Fruit fly (Drosophila melanogaster) whole organism, embryonic: ENCODE measurements around the gene Ca-Ma2d.
A peak's percentile ranks its signal among the peaks of the same experiment; 100 is the strongest.

Source experiments
- Aef1 ChIP-seq: fragments of 200-800 bp; sonication (Bioruptor generic); IDR thresholded peaks from 3 replicates; pipeline ENCODE4 v1.3.6; 2022; ENCODE audit warnings: missing biosample characterization, missing genetic modification characterization
- B-H1 ChIP-seq: fragments of 200-800 bp; sonication (Bioruptor generic); IDR thresholded peaks from 3 replicates; pipeline ENCODE4 v1.3.6; 2022; ENCODE audit warnings: missing biosample characterization, missing genetic modification characterization
- BtbVII ChIP-seq: fragments of 200-800 bp; sonication (Bioruptor generic); optimal IDR thresholded peaks from 3 replicates; lab custom pipeline; 2017; ENCODE audit warnings: missing biosample characterization, mild to moderate bottlenecking, missing genetic modification characterization
- C15 ChIP-seq: fragments of 200-800 bp; sonication (Bioruptor generic); IDR thresholded peaks from 3 replicates; pipeline ENCODE4 v1.3.6; 2022; ENCODE audit warnings: missing biosample characterization, missing genetic modification characterization
- CG10147 ChIP-seq: fragments of 200-800 bp; sonication (Bioruptor generic); optimal IDR thresholded peaks from 2 replicates; lab custom pipeline; 2019; ENCODE audit warnings: missing biosample characterization, mild to moderate bottlenecking, missing genetic modification characterization, moderate library complexity
- CG10274 ChIP-seq: fragments of 200-800 bp; sonication (Bioruptor generic); optimal IDR thresholded peaks from 3 replicates; lab custom pipeline; 2017; ENCODE audit warnings: missing biosample characterization, mild to moderate bottlenecking, missing genetic modification characterization
- CG10366 ChIP-seq: fragments of 200-800 bp; sonication (Bioruptor generic); IDR thresholded peaks from 2 replicates; pipeline ENCODE4 v1.3.6; 2022; ENCODE audit warnings: missing biosample characterization, missing genetic modification characterization
- CG11247 ChIP-seq: fragments of 200-800 bp; sonication (Bioruptor generic); IDR thresholded peaks from 2 replicates; pipeline ENCODE4 v1.3.6; 2022; ENCODE audit warnings: missing biosample characterization, missing genetic modification characterization
- CG11695 ChIP-seq: fragments of 200-800 bp; sonication (Bioruptor generic); IDR thresholded peaks from 3 replicates; pipeline ENCODE4 v1.3.6; 2022; ENCODE audit warnings: missing biosample characterization, missing genetic modification characterization
- CG1233 ChIP-seq: fragments of 200-800 bp; sonication (Bioruptor generic); optimal IDR thresholded peaks from 4 replicates; lab custom pipeline; 2018; ENCODE audit warnings: missing biosample characterization, mild to moderate bottlenecking, missing genetic modification characterization
- CG12769 ChIP-seq: fragments of 200-800 bp; sonication (Bioruptor generic); optimal IDR thresholded peaks from 2 replicates; lab custom pipeline; 2019; ENCODE audit warnings: missing biosample characterization, mild to moderate bottlenecking, missing genetic modification characterization, moderate library complexity
- CG14014 ChIP-seq: fragments of 200-800 bp; sonication (Bioruptor generic); IDR thresholded peaks from 2 replicates; pipeline ENCODE4 v1.3.6; 2022; ENCODE audit warnings: missing biosample characterization, missing genetic modification characterization
- CG14441 ChIP-seq: fragments of 200-800 bp; sonication (Bioruptor generic); IDR thresholded peaks from 2 replicates; pipeline ENCODE4 v1.3.6; 2022; ENCODE audit warnings: missing biosample characterization, missing genetic modification characterization
- CG17328 ChIP-seq: fragments of 200-800 bp; sonication (Bioruptor generic); IDR thresholded peaks from 2 replicates; pipeline ENCODE4 v1.3.6; 2022; ENCODE audit warnings: missing biosample characterization, missing genetic modification characterization
- CG17361 ChIP-seq: fragments of 200-800 bp; sonication (Bioruptor generic); IDR thresholded peaks from 3 replicates; pipeline ENCODE4 v1.3.6; 2022; ENCODE audit warnings: missing biosample characterization, missing genetic modification characterization
- CG18764 ChIP-seq: fragments of 200-800 bp; sonication (Bioruptor generic); optimal IDR thresholded peaks from 3 replicates; lab custom pipeline; 2016; ENCODE audit warnings: missing biosample characterization, missing genetic modification characterization
- CG2889 ChIP-seq: fragments of 200-800 bp; sonication (Bioruptor generic); IDR thresholded peaks from 3 replicates; pipeline ENCODE4 v1.3.6; 2022; ENCODE audit warnings: missing biosample characterization, missing genetic modification characterization
- CG32772 ChIP-seq: fragments of 200-800 bp; sonication (Bioruptor generic); IDR thresholded peaks from 2 replicates; pipeline ENCODE4 v1.3.6; 2022; ENCODE audit warnings: missing biosample characterization, missing genetic modification characterization
- CG33213 ChIP-seq: fragments of 200-800 bp; sonication (Bioruptor generic); optimal IDR thresholded peaks from 3 replicates; lab custom pipeline; 2016; ENCODE audit warnings: missing biosample characterization, missing genetic modification characterization
- CG33557 ChIP-seq: fragments of 200-800 bp; sonication (Bioruptor generic); optimal IDR thresholded peaks from 2 replicates; lab custom pipeline; 2019; ENCODE audit warnings: missing biosample characterization, mild to moderate bottlenecking, missing genetic modification characterization, moderate library complexity
- CG3726 ChIP-seq: fragments of 200-800 bp; sonication (Bioruptor generic); IDR thresholded peaks from 3 replicates; pipeline ENCODE4, ENCODE4 v1.3.6; 2022; ENCODE audit warnings: missing biosample characterization, missing genetic modification characterization
- CG3838 ChIP-seq: fragments of 200-800 bp; sonication (Bioruptor generic); optimal IDR thresholded peaks from 3 replicates; lab custom pipeline; 2016; ENCODE audit warnings: missing biosample characterization, missing genetic modification characterization
- CG4617 ChIP-seq: fragments of 200-800 bp; sonication (Bioruptor generic); optimal IDR thresholded peaks from 3 replicates; lab custom pipeline; 2016; ENCODE audit warnings: missing biosample characterization, missing genetic modification characterization, borderline replicate concordance
- Fer3 ChIP-seq: fragments of 200-800 bp; sonication (Bioruptor generic); optimal IDR thresholded peaks from 2 replicates; lab custom pipeline; 2018; ENCODE audit warnings: missing biosample characterization, mild to moderate bottlenecking, missing genetic modification characterization, moderate library complexity
- MESR4 ChIP-seq: fragments of 200-800 bp; sonication (Bioruptor generic); optimal IDR thresholded peaks from 2 replicates; lab custom pipeline; 2018; ENCODE audit warnings: missing biosample characterization, mild to moderate bottlenecking, missing genetic modification characterization, moderate library complexity
- Med ChIP-seq: fragments of 200-800 bp; sonication (Bioruptor generic); peaks from one replicate; lab custom pipeline; 2016; ENCODE audit warnings: missing biosample characterization, missing genetic modification characterization, mild to moderate bottlenecking, inconsistent platforms, moderate library complexity
- Mes4 ChIP-seq: fragments of 200-800 bp; sonication (Bioruptor generic); optimal IDR thresholded peaks from 2 replicates; lab custom pipeline; 2016; ENCODE audit warnings: missing biosample characterization, missing genetic modification characterization
- Nf-YB ChIP-seq: fragments of 200-800 bp; sonication (Bioruptor generic); optimal IDR thresholded peaks from 3 replicates; lab custom pipeline; 2019; ENCODE audit warnings: missing biosample characterization, mild to moderate bottlenecking, missing genetic modification characterization, moderate library complexity
- Oaz ChIP-seq: fragments of 200-800 bp; sonication (Bioruptor generic); IDR thresholded peaks from 2 replicates; pipeline ENCODE4 v1.3.6; 2022; ENCODE audit warnings: missing biosample characterization, missing genetic modification characterization
- Oli ChIP-seq: fragments of 200-800 bp; sonication (Bioruptor generic); optimal IDR thresholded peaks from 2 replicates; lab custom pipeline; 2018; ENCODE audit warnings: missing biosample characterization, mild to moderate bottlenecking, missing genetic modification characterization, moderate library complexity
- Pdp1 ChIP-seq, 2 experiments: fragments of 200-800 bp; sonication (Bioruptor generic); optimal IDR thresholded peaks; 3 replicates each; lab custom pipeline; 2016; ENCODE audit warnings: missing biosample characterization in 2 of 2, missing genetic modification characterization in 2 of 2, mild to moderate bottlenecking in 1 of 2, moderate library complexity in 1 of 2
- Ptx1 ChIP-seq: fragments of 200-800 bp; sonication (Bioruptor generic); IDR thresholded peaks from 2 replicates; pipeline ENCODE4 v1.3.6; 2022; ENCODE audit warnings: missing biosample characterization, missing genetic modification characterization
- Rfx ChIP-seq: fragments of 200-800 bp; sonication (Bioruptor generic); IDR thresholded peaks from 2 replicates; pipeline ENCODE4 v1.3.6; 2022; ENCODE audit warnings: missing biosample characterization, missing genetic modification characterization
- Six4 ChIP-seq: fragments of 200-800 bp; sonication (Bioruptor generic); optimal IDR thresholded peaks from 2 replicates; lab custom pipeline; 2016; ENCODE audit warnings: missing biosample characterization, missing genetic modification characterization
- Sox102F ChIP-seq: fragments of 200-800 bp; sonication (Bioruptor generic); optimal IDR thresholded peaks from 2 replicates; lab custom pipeline; 2018; ENCODE audit warnings: missing biosample characterization, mild to moderate bottlenecking, missing genetic modification characterization, moderate library complexity
- Spps ChIP-seq: fragments of 200-800 bp; sonication (Bioruptor generic); optimal IDR thresholded peaks from 2 replicates; lab custom pipeline; 2018; ENCODE audit warnings: missing biosample characterization, mild to moderate bottlenecking, missing genetic modification characterization
- az2 ChIP-seq: fragments of 200-800 bp; sonication (Bioruptor generic); optimal IDR thresholded peaks from 3 replicates; lab custom pipeline; 2016; ENCODE audit warnings: missing biosample characterization, missing genetic modification characterization
- croc ChIP-seq: fragments of 200-800 bp; sonication (Bioruptor generic); conservative IDR thresholded peaks from 3 replicates; pipeline ENCODE4 v1.3.6; 2022; ENCODE audit warnings: missing biosample characterization, missing genetic modification characterization
- emc ChIP-seq: fragments of 200-800 bp; sonication (Bioruptor generic); optimal IDR thresholded peaks from 2 replicates; lab custom pipeline; 2016; ENCODE audit warnings: missing biosample characterization, missing genetic modification characterization
- ewg ChIP-seq: fragments of 200-800 bp; sonication (Bioruptor generic); optimal IDR thresholded peaks from 3 replicates; lab custom pipeline; 2017; ENCODE audit warnings: mild to moderate bottlenecking, missing biosample characterization, missing genetic modification reagents, missing genetic modification characterization
- exex ChIP-seq: fragments of 200-800 bp; sonication (Bioruptor generic); optimal IDR thresholded peaks from 4 replicates; lab custom pipeline; 2018; ENCODE audit warnings: missing biosample characterization, mild to moderate bottlenecking, missing genetic modification characterization, moderate library complexity
- insv ChIP-seq, 2 experiments: fragments of 200-800 bp; sonication (Bioruptor generic); optimal IDR thresholded peaks; 3 replicates each; lab custom pipeline; 2016 to 2018; ENCODE audit warnings: missing biosample characterization in 2 of 2, missing genetic modification characterization in 2 of 2
- lov ChIP-seq, 2 experiments: fragments of 200-800 bp in 1 of 2; fragments of >200 bp in 1 of 2; sonication (Bioruptor generic) in 1 of 2; IDR thresholded peaks in 1 of 2; optimal IDR thresholded peaks in 1 of 2; 2 replicates in 1 of 2; 3 replicates in 1 of 2; pipeline versions ENCODE4 v1.3.6 to Lab custom; 2017 to 2022; ENCODE audit warnings: missing biosample characterization in 1 of 2, missing genetic modification characterization in 1 of 2
- luna ChIP-seq: fragments of 200-800 bp; sonication (Bioruptor generic); optimal IDR thresholded peaks from 2 replicates; lab custom pipeline; 2016; ENCODE audit warnings: missing biosample characterization, missing genetic modification characterization
- odd ChIP-seq: fragments of 200-800 bp; sonication (Bioruptor generic); optimal IDR thresholded peaks from 2 replicates; lab custom pipeline; 2017; ENCODE audit warnings: missing biosample characterization, mild to moderate bottlenecking, missing genetic modification characterization
- otp ChIP-seq: fragments of 200-800 bp; sonication (Bioruptor generic); IDR thresholded peaks from 3 replicates; pipeline ENCODE4, ENCODE4 v1.3.6; 2022; ENCODE audit warnings: missing biosample characterization, missing genetic modification characterization
- ranshi ChIP-seq: fragments of 200-800 bp; sonication (Bioruptor generic); IDR thresholded peaks from 2 replicates; pipeline ENCODE4 v1.3.6; 2022; ENCODE audit warnings: missing biosample characterization, missing genetic modification characterization
- slou ChIP-seq: fragments of 200-800 bp; sonication (Bioruptor generic); optimal IDR thresholded peaks from 3 replicates; lab custom pipeline; 2016; ENCODE audit warnings: missing biosample characterization, missing genetic modification characterization
- tio ChIP-seq: fragments of 200-800 bp; sonication (Bioruptor generic); optimal IDR thresholded peaks from 2 replicates; lab custom pipeline; 2017; ENCODE audit warnings: missing biosample characterization, missing genetic modification characterization, inconsistent platforms
- vfl ChIP-seq: fragments of 200-800 bp; sonication (Bioruptor generic); optimal IDR thresholded peaks from 2 replicates; lab custom pipeline; 2016; ENCODE audit warnings: missing biosample characterization, missing genetic modification characterization

Ca-Ma2d gene

DNA sequence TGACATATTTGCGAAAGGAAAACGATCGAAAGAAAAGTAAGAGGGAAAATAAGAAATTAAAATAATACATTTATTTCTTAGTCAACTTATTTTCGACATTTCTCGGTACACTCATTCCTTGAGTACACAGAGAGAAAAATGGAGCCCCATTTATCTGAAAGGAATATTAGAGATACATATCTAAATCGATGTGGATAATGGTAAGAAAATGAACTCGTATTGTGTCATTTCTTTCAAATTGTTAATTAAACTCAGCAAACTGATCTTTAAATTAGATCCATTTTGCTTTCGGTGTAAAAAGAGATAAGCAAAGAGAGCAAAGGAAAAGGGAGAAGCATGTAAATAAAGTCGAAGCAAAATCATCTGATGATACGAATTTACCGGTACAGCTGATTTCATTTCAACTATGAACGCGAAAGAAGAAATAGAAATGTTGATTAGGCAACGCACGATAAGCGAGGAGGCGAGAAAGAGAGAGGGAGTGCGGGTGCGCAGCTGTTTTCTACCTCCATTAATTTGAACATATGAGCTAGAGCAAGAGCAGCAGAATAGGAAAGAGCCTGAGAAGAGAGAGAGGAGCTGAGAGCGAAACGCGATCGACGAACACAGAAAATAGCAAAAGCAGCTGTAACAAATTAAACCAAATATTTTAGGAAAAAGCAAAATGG, 54.6 kb downstream of the Ca-Ma2d start (continued):
- no peak for TF ChIP-seq C15 (GFP tag; lab: Robert Waterston, UW)
- no peak for TF ChIP-seq CG17328
- TF ChIP-seq lov (optimal IDR thresholded peaks at IDR 0.05; lab: Kevin White, UChicago), result no peak
- no peak for TF ChIP-seq lov (GFP tag; IDR thresholded peaks at IDR 0.05; lab: Robert Waterston, UW)
- TF ChIP-seq Med, result peak; percentile 98
- peak; percentile 81 for TF ChIP-seq CG1233
- peak; percentile 79 for TF ChIP-seq Mes4 (GFP tag; lab: Kevin White, UChicago)
- no peak for TF ChIP-seq CG11695 (GFP tag; lab: Robert Waterston, UW)
- peak; percentile 79 for TF ChIP-seq luna (GFP tag; lab: Kevin White, UChicago)
- TF ChIP-seq slou (GFP tag; lab: Kevin White, UChicago), result peak; percentile 81
- no peak for TF ChIP-seq CG2889 (GFP tag; lab: Robert Waterston, UW)
- TF ChIP-seq CG18764 (GFP tag; lab: Kevin White, UChicago), result peak; percentile 83
- TF ChIP-seq CG12769 (tag; lab: Kevin White, UChicago), result peak; percentile 92
- peak; percentile 82 for TF ChIP-seq CG33213 (GFP tag; lab: Kevin White, UChicago)
- TF ChIP-seq odd (GFP tag; lab: Kevin White, UChicago), result peak; percentile 24
- peak; percentile 81 for TF ChIP-seq tio (GFP tag; lab: Kevin White, UChicago)
- peak; percentile 85 for TF ChIP-seq CG10147 (GFP tag; lab: Kevin White, UChicago)
- TF ChIP-seq croc (GFP tag; lab: Robert Waterston, UW), result peak; percentile 82
- no peak for TF ChIP-seq CG10366 (GFP tag; lab: Robert Waterston, UW)
- no peak for TF ChIP-seq Oaz (GFP tag; lab: Robert Waterston, UW)
- peak; percentile 91 for TF ChIP-seq Oli (tag; lab: Kevin White, UChicago)
- peak; percentile 63 for TF ChIP-seq Nf-YB (GFP tag; lab: Kevin White, UChicago)
- no peak for TF ChIP-seq CG11247 (GFP tag; lab: Robert Waterston, UW)
- TF ChIP-seq CG3726 (GFP tag; lab: Robert Waterston, UW), result no peak
- peak; percentile 94 for TF ChIP-seq Sox102F (GFP tag; lab: Kevin White, UChicago)
- no peak for TF ChIP-seq CG14441 (GFP tag; lab: Robert Waterston, UW)
- TF ChIP-seq Rfx, result no peak
- no peak for TF ChIP-seq otp (GFP tag; lab: Robert Waterston, UW)
- peak; percentile 92 for TF ChIP-seq Fer3 (tag; lab: Kevin White, UChicago)
- TF ChIP-seq insv (GFP tag; optimal IDR thresholded peaks at IDR 0.05; lab: Kevin White, UChicago), result no peak
- TF ChIP-seq ewg, result peak; percentile 73
- TF ChIP-seq CG14014 (GFP tag; lab: Robert Waterston, UW), result no peak
- peak; percentile 73 for TF ChIP-seq emc (GFP tag; lab: Kevin White, UChicago)
- TF ChIP-seq CG4617 (GFP tag; lab: Kevin White, UChicago), result peak; percentile 61
- peak; percentile 39 for TF ChIP-seq exex (tag; lab: Kevin White, UChicago)
- TF ChIP-seq B-H1, result no peak
- peak; percentile 87 for TF ChIP-seq Spps (tag; lab: Kevin White, UChicago)
- TF ChIP-seq Aef1 (GFP tag; lab: Robert Waterston, UW), result no peak
- TF ChIP-seq CG32772 (GFP tag; lab: Robert Waterston, UW), result no peak
- TF ChIP-seq vfl (GFP tag; lab: Kevin White, UChicago), result peak; percentile 79
- peak; percentile 66 for TF ChIP-seq CG10274 (GFP tag; lab: Kevin White, UChicago)
- TF ChIP-seq ranshi (GFP tag; lab: Robert Waterston, UW), result no peak
- TF ChIP-seq Six4 (GFP tag; lab: Kevin White, UChicago), result peak; percentile 91
- peak; percentile 50 for TF ChIP-seq CG33557 (GFP tag; lab: Kevin White, UChicago)
- TF ChIP-seq BtbVII (GFP tag; lab: Kevin White, UChicago), result peak; percentile 79
- TF ChIP-seq CG3838, result peak; percentile 75
- TF ChIP-seq MESR4 (GFP tag; lab: Kevin White, UChicago), result peak; percentile 28
- TF ChIP-seq Ptx1 (GFP tag; lab: Robert Waterston, UW), result no peak
- no peak for TF ChIP-seq CG17361
- peak; percentile 86 to 97 for TF ChIP-seq Pdp1 (GFP tag; optimal IDR thresholded peaks at IDR 0.05; lab: Kevin White, UChicago)
- peak; percentile 86 for TF ChIP-seq az2 (GFP tag; lab: Kevin White, UChicago)
